ENCODE assay signal across 2 fruit fly cellular contexts in genomic region chr3L:4382581-4382980, dm6.
TF ChIP-seq lines count a peak whose summit lies in the region.

No protein-coding gene starts in this region.

- no peak for TF ChIP-seq CTCF in whole organism, embryonic (GFP tag; optimal IDR thresholded peaks at IDR 0.05; lab: Kevin White, UChicago)

TF ChIP-seq in whole organism, embryonic, 481 proteins besides CTCF, POLR2A, EP300 and RAD21:
- TF ChIP-seq trem (tag; optimal IDR thresholded peaks at IDR 0.05; lab: Kevin White, UChicago) (no peak), oc (tag; optimal IDR thresholded peaks at IDR 0.05; lab: Kevin White, UChicago) (peak; percentile 75), CG4617 (GFP tag; optimal IDR thresholded peaks at IDR 0.05; lab: Kevin White, UChicago; ENCODE audit: borderline replicate concordance) (no peak), ro (GFP tag; IDR thresholded peaks at IDR 0.05; lab: Robert Waterston, UW) (no peak), kni (GFP tag; optimal IDR thresholded peaks at IDR 0.05; lab: Kevin White, UChicago) (peak; percentile 6), jigr1 (GFP tag; IDR thresholded peaks at IDR 0.05; lab: Robert Waterston, UW) (no peak), cad (GFP tag; optimal IDR thresholded peaks at IDR 0.05; lab: Kevin White, UChicago) (no peak), tap (tag; optimal IDR thresholded peaks at IDR 0.05; lab: Kevin White, UChicago) (no peak), CG14667 (GFP tag; IDR thresholded peaks at IDR 0.05; lab: Robert Waterston, UW) (no peak), grn (GFP tag; optimal IDR thresholded peaks at IDR 0.05; lab: Kevin White, UChicago) (peak; percentile 40), CG13894 (tag; optimal IDR thresholded peaks at IDR 0.05; lab: Kevin White, UChicago) (no peak), sna (GFP tag; IDR thresholded peaks at IDR 0.05; lab: Robert Waterston, UW; ENCODE audit: partially characterized antibody) (peak; percentile 34; the same call in 1 of the 2 replicates), fru (optimal IDR thresholded peaks at IDR 0.05; lab: Kevin White, UChicago) (no peak), CG13424 (tag; optimal IDR thresholded peaks at IDR 0.05; lab: Kevin White, UChicago) (no peak), CG7357 (GFP tag; IDR thresholded peaks at IDR 0.05; lab: Robert Waterston, UW) (no peak), schlank (tag; optimal IDR thresholded peaks at IDR 0.05; lab: Kevin White, UChicago) (no peak), sr (GFP tag; IDR thresholded peaks at IDR 0.05; lab: Robert Waterston, UW) (peak; percentile 96), Awh (GFP tag; IDR thresholded peaks at IDR 0.05; lab: Robert Waterston, UW) (peak; percentile 94), eve (GFP tag; optimal IDR thresholded peaks at IDR 0.05; lab: Kevin White, UChicago) (no peak), Sox100B (GFP tag; optimal IDR thresholded peaks at IDR 0.05; lab: Kevin White, UChicago) (no peak), CG11093 (GFP tag; IDR thresholded peaks at IDR 0.05; lab: Robert Waterston, UW) (no peak), Fer1 (GFP tag; optimal IDR thresholded peaks at IDR 0.05; lab: Kevin White, UChicago) (no peak), CG30020 (tag; optimal IDR thresholded peaks at IDR 0.05; lab: Kevin White, UChicago) (no peak), Hr3 (GFP tag; optimal IDR thresholded peaks at IDR 0.05; lab: Kevin White, UChicago) (no peak), CG4854 (GFP tag; optimal IDR thresholded peaks at IDR 0.05; lab: Kevin White, UChicago) (no peak), lilli (GFP tag; optimal IDR thresholded peaks at IDR 0.05; lab: Kevin White, UChicago) (no peak), CG10654 (GFP tag; optimal IDR thresholded peaks at IDR 0.05; lab: Kevin White, UChicago) (no peak), CG4820 (GFP tag; optimal IDR thresholded peaks at IDR 0.05; lab: Kevin White, UChicago) (no peak), abd-A (tag; optimal IDR thresholded peaks at IDR 0.05; lab: Kevin White, UChicago) (peak; percentile 87), lola (GFP tag; optimal IDR thresholded peaks at IDR 0.05; lab: Kevin White, UChicago) (no peak), CG2199 (GFP tag; IDR thresholded peaks at IDR 0.05; lab: Robert Waterston, UW) (0 out of 3 replicates have a peak, but pooled peaks have one; percentile 22), sens (GFP tag; lab: Kevin White, UChicago) (no peak), zfh2 (GFP tag; optimal IDR thresholded peaks at IDR 0.05; lab: Kevin White, UChicago) (no peak), ham (GFP tag; IDR thresholded peaks at IDR 0.05; lab: Robert Waterston, UW) (no peak), CG30403 (GFP tag; optimal IDR thresholded peaks at IDR 0.05; lab: Kevin White, UChicago) (no peak), hkb (optimal IDR thresholded peaks at IDR 0.05; lab: Kevin White, UChicago) (no peak), hkb (GFP tag; IDR thresholded peaks at IDR 0.05; lab: Robert Waterston, UW) (no peak), aop (GFP tag; IDR thresholded peaks at IDR 0.05; lab: Robert Waterston, UW) (no peak), vvl (GFP tag; IDR thresholded peaks at IDR 0.05; lab: Robert Waterston, UW) (peak; percentile 62)

TF ChIP-seq in whole organism, pupa, 21 proteins besides CTCF, POLR2A, EP300 and RAD21:
- TF ChIP-seq D1 (tag; optimal IDR thresholded peaks at IDR 0.05; lab: Kevin White, UChicago) (no peak), fd96Ca (GFP tag; IDR thresholded peaks at IDR 0.05; lab: Robert Waterston, UW) (0 out of 3 replicates have a peak, but pooled peaks have one; percentile 24)
TF ChIP-seq in whole organism, pupa: peak in this region for 1.
